Fruit fly (Drosophila melanogaster) S2 (cell line): Measurements from ENCODE around the gene CG31807.

ENCODE experiments used
- CG8478 ChIP-seq: fragments of >200 bp; optimal IDR thresholded peaks from 2 replicates; lab custom pipeline; 2018
- CTCF ChIP-seq, 2 experiments: fragments of >200 bp; optimal IDR thresholded peaks; 2 replicates each; lab custom pipeline; 2018

DNA sequence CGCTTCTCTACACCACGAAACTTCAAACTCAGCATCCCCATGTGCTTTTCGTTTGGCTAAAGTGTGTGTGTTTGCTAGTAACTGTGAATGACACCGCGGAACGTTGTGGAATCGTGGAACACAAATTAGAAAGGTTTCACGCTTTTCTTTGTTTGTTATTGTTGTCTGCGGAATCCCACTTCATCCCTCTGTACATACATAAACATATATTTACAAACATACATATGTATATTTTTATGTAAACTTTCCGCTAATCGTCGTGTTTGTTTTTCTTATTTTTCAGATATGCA, 6.8 kb upstream of the CG31807 start:
- TF ChIP-seq CG8478 (lab: Kevin White, UChicago) (no peak), CTCF (optimal IDR thresholded peaks at IDR 0.05; lab: Kevin White, UChicago) (no peak)
